Worm (Caenorhabditis elegans) whole organism, L2 larva: Measurements from ENCODE around the gene C45H4.14.

Experiments
- sma-9 ChIP-seq, 2 experiments: fragments of 150-350 bp in 1 of 2; sonication (generic microtip) in 1 of 2; optimal IDR thresholded peaks; 2 replicates each; lab custom pipeline; 2014 to 2016; ENCODE audit warnings: missing genetic modification characterization in 2 of 2, mild to moderate bottlenecking in 1 of 2, missing biosample characterization in 1 of 2, missing compliant biosample characterization in 1 of 2, missing genetic modification reagents in 1 of 2, moderate library complexity in 1 of 2
- unc-55 ChIP-seq: fragments of 150-350 bp; sonication (generic microtip); optimal IDR thresholded peaks from 3 replicates; lab custom pipeline; 2014; ENCODE audit warnings: missing biosample characterization, missing genetic modification reagents, missing genetic modification characterization
- ztf-11 ChIP-seq: sonication (generic microtip); optimal IDR thresholded peaks from 2 replicates; lab custom pipeline; 2017; ENCODE audit warnings: missing biosample characterization, missing genetic modification characterization

DNA sequence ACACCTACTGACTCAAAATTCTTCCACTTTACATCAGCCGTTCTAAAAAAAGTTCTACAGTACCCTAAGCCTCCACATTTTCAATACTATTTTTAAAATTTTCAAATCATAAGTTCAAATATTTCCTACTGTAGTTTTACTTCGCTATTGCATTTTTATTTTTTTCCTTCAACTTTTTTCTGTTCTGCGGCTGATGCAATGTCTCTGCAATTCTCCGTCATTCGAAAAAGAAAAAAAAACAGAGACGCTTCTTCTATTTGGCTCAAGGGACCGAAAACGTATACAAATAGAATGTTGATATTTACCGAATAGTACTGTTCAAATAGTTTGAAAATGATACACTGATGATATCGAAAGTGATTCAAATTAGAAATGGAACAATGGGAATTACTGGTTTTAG, 20.9 kb downstream of the C45H4.14 start:
- TF ChIP-seq ztf-11 (tag; lab: Kevin White, UChicago): no peak
- no peak for TF ChIP-seq sma-9 (GFP tag; optimal IDR thresholded peaks at IDR 0.05; lab: Kevin White, UChicago)
- TF ChIP-seq sma-9 (tag; optimal IDR thresholded peaks at IDR 0.05; lab: Kevin White, UChicago): no peak
- TF ChIP-seq unc-55 (GFP tag; lab: Kevin White, UChicago): no peak
